Fruit fly (Drosophila melanogaster): Measurements from ENCODE around the gene Chc.

Gene Chc

dm6 chrX:15814485-15814884 lies 20.8 kb downstream of the Chc start:
- TF ChIP-seq CG18262 (tag; optimal IDR thresholded peaks at IDR 0.05), result no peak
- peak; percentile 58 for TF ChIP-seq cg (GFP tag; optimal IDR thresholded peaks at IDR 0.05)
- peak; percentile 73 for TF ChIP-seq Blimp-1 (GFP tag; optimal IDR thresholded peaks at IDR 0.05)
- peak; percentile 21 for TF ChIP-seq sd (tag; optimal IDR thresholded peaks at IDR 0.05)

dm6 chrX:15813224-15813623 lies 22.1 kb downstream of the Chc start:
- no peak for TF ChIP-seq Lim3 (GFP tag; IDR thresholded peaks at IDR 0.05)
- peak; percentile 93 for TF ChIP-seq cg (GFP tag; optimal IDR thresholded peaks at IDR 0.05)
- no peak for TF ChIP-seq Xrp1 (GFP tag; IDR thresholded peaks at IDR 0.05)
- TF ChIP-seq CG5180 (GFP tag; optimal IDR thresholded peaks at IDR 0.05), result peak; percentile 11
- TF ChIP-seq zen2 (GFP tag; IDR thresholded peaks at IDR 0.05; ENCODE audit: partially characterized antibody), result no peak
- TF ChIP-seq CG13287 (GFP tag; IDR thresholded peaks at IDR 0.05; ENCODE audit: partially characterized antibody), result 0 out of 2 replicates have a peak, but pooled peaks have one; percentile 11
- 0 out of 3 replicates have a peak, but pooled peaks have one; percentile 16 for TF ChIP-seq ci (GFP tag; IDR thresholded peaks at IDR 0.05)
- no peak for TF ChIP-seq gem (tag; optimal IDR thresholded peaks at IDR 0.05)
- no peak for TF ChIP-seq stc (GFP tag; IDR thresholded peaks at IDR 0.05)
- TF ChIP-seq Atf6 (GFP tag; IDR thresholded peaks at IDR 0.05), result no peak
- peak; percentile 75; the same call in 1 of the 4 replicates for TF ChIP-seq chinmo (GFP tag; IDR thresholded peaks at IDR 0.05; ENCODE audit: partially characterized antibody)
- TF ChIP-seq Stat92E (GFP tag; optimal IDR thresholded peaks at IDR 0.05), result peak in 1 of 3 experiments; percentile 68
- TF ChIP-seq dm (GFP tag; optimal IDR thresholded peaks at IDR 0.05), result no peak
- 0 out of 3 replicates have a peak, but pooled peaks have one; percentile 14 for TF ChIP-seq CG7357 (GFP tag; IDR thresholded peaks at IDR 0.05)
- no peak for TF ChIP-seq B-H2 (GFP tag; optimal IDR thresholded peaks at IDR 0.05)
- TF ChIP-seq Deaf1 (tag; optimal IDR thresholded peaks at IDR 0.05), result peak; percentile 9
- TF ChIP-seq CG12769 (tag; optimal IDR thresholded peaks at IDR 0.05), result peak; percentile 50
- peak; percentile 20 for TF ChIP-seq nom (GFP tag; optimal IDR thresholded peaks at IDR 0.05)
- peak; percentile 10 for TF ChIP-seq D19A (tag; optimal IDR thresholded peaks at IDR 0.05)
- TF ChIP-seq dmrt11E (tag; optimal IDR thresholded peaks at IDR 0.05), result no peak
- TF ChIP-seq row (GFP tag; IDR thresholded peaks at IDR 0.05), result no peak
- TF ChIP-seq CG1647 (GFP tag; optimal IDR thresholded peaks at IDR 0.05), result no peak
- peak; percentile 48 for TF ChIP-seq Med (GFP tag)
- TF ChIP-seq CG2199 (GFP tag; IDR thresholded peaks at IDR 0.05), result peak; percentile 83; the same call in 2 of the 3 replicates
- no peak for TF ChIP-seq Dll (GFP tag; IDR thresholded peaks at IDR 0.05; ENCODE audit: partially characterized antibody)
- TF ChIP-seq bigmax (GFP tag; optimal IDR thresholded peaks at IDR 0.05), result no peak
- no peak for TF ChIP-seq CG1603 (tag; optimal IDR thresholded peaks at IDR 0.05)
- TF ChIP-seq z (GFP tag; IDR thresholded peaks at IDR 0.05), result 0 out of 3 replicates have a peak, but pooled peaks have one; percentile 58
- TF ChIP-seq sd (tag; optimal IDR thresholded peaks at IDR 0.05), result peak; percentile 66
- TF ChIP-seq insv (GFP tag; optimal IDR thresholded peaks at IDR 0.05), result peak in 1 of 2 experiments; percentile 5
- TF ChIP-seq abd-A (tag; optimal IDR thresholded peaks at IDR 0.05), result peak; percentile 20
- TF ChIP-seq lbe (GFP tag; optimal IDR thresholded peaks at IDR 0.05), result peak; percentile 62
- no peak for TF ChIP-seq pho (GFP tag; optimal IDR thresholded peaks at IDR 0.05)
- TF ChIP-seq h (optimal IDR thresholded peaks at IDR 0.05), result no peak
- TF ChIP-seq Ets65A (GFP tag), result peak; percentile 5
- TF ChIP-seq pros (GFP tag; optimal IDR thresholded peaks at IDR 0.05), result peak; percentile 61
- no peak for TF ChIP-seq Opbp (GFP tag; IDR thresholded peaks at IDR 0.05; ENCODE audit: partially characterized antibody)
- TF ChIP-seq Trl (optimal IDR thresholded peaks at IDR 0.05), result peak; percentile 85 to 90
- TF ChIP-seq Trl (GFP tag; optimal IDR thresholded peaks at IDR 0.05), result no peak
- peak; percentile 33 for TF ChIP-seq Blimp-1 (GFP tag; optimal IDR thresholded peaks at IDR 0.05)
- no peak for TF ChIP-seq CG17612 (GFP tag; IDR thresholded peaks at IDR 0.05)

Data from whole organism, embryonic.